Fruit fly (Drosophila melanogaster) whole organism, prepupa: ENCODE data around the gene mgl.

Experiments
- Blimp-1 ChIP-seq: fragments of 200-800 bp; sonication (Bioruptor generic); optimal IDR thresholded peaks from 3 replicates; lab custom pipeline; 2017; ENCODE audit warnings: missing biosample characterization, missing genetic modification characterization, mild to moderate bottlenecking, moderate library complexity, missing genetic modification reagents
- CG10631 ChIP-seq: fragments of 200-800 bp; sonication (Bioruptor generic); optimal IDR thresholded peaks from 2 replicates; lab custom pipeline; 2016; ENCODE audit warnings: missing biosample characterization, missing genetic modification characterization
- CG10669 ChIP-seq: fragments of 200-800 bp; sonication (Bioruptor generic); optimal IDR thresholded peaks from 3 replicates; lab custom pipeline; 2018; ENCODE audit warnings: missing biosample characterization, mild to moderate bottlenecking, missing genetic modification characterization, moderate library complexity
- CG11294 ChIP-seq: fragments of 200-800 bp; sonication (Bioruptor generic); IDR thresholded peaks from 2 replicates; pipeline ENCODE4 v1.3.6; 2022; ENCODE audit warnings: missing biosample characterization, missing genetic modification characterization
- CG11762 ChIP-seq: fragments of 200-800 bp; sonication (Bioruptor generic); optimal IDR thresholded peaks from 3 replicates; lab custom pipeline; 2016; ENCODE audit warnings: missing biosample characterization, missing genetic modification characterization; ENCODE audit not compliant: insufficient read depth
- CG11902 ChIP-seq: fragments of 200-800 bp; sonication (Bioruptor generic); optimal IDR thresholded peaks from 3 replicates; lab custom pipeline; 2016; ENCODE audit warnings: missing biosample characterization, missing genetic modification characterization
- CG1621 ChIP-seq: fragments of 200-800 bp; sonication (Bioruptor generic); optimal IDR thresholded peaks from 3 replicates; lab custom pipeline; 2018; ENCODE audit warnings: missing biosample characterization, mild to moderate bottlenecking, missing genetic modification characterization
- CG3032 ChIP-seq: fragments of 200-800 bp; optimal IDR thresholded peaks from 2 replicates; lab custom pipeline; 2019; ENCODE audit warnings: missing biosample characterization, mild to moderate bottlenecking, missing genetic modification characterization, moderate library complexity
- CG31627 ChIP-seq: fragments of 200-800 bp; sonication (Bioruptor generic); optimal IDR thresholded peaks from 3 replicates; lab custom pipeline; 2016; ENCODE audit warnings: missing biosample characterization, missing genetic modification characterization
- CG32006 ChIP-seq: fragments of 200-800 bp; sonication (Bioruptor generic); optimal IDR thresholded peaks from 3 replicates; lab custom pipeline; 2017; ENCODE audit warnings: missing biosample characterization, mild to moderate bottlenecking, missing genetic modification characterization
- CG34406 ChIP-seq: fragments of 200-800 bp; sonication (Bioruptor generic); optimal IDR thresholded peaks from 3 replicates; lab custom pipeline; 2016; ENCODE audit warnings: missing biosample characterization, missing genetic modification characterization
- CG3919 ChIP-seq: fragments of 200-800 bp; sonication (Bioruptor generic); optimal IDR thresholded peaks from 3 replicates; lab custom pipeline; 2016; ENCODE audit warnings: missing biosample characterization, missing genetic modification characterization
- CG4318 ChIP-seq: fragments of 200-800 bp; sonication (Bioruptor generic); optimal IDR thresholded peaks from 3 replicates; lab custom pipeline; 2017; ENCODE audit warnings: missing biosample characterization, mild to moderate bottlenecking, missing genetic modification characterization
- CG6163 ChIP-seq: fragments of 200-800 bp; sonication (Bioruptor generic); IDR thresholded peaks from 3 replicates; pipeline ENCODE4 v1.3.6; 2022; ENCODE audit warnings: missing biosample characterization, missing genetic modification characterization
- CG6276 ChIP-seq: fragments of 200-800 bp; sonication (Bioruptor generic); optimal IDR thresholded peaks from 2 replicates; lab custom pipeline; 2017; ENCODE audit warnings: missing biosample characterization, mild to moderate bottlenecking, missing genetic modification characterization
- CG6808 ChIP-seq: fragments of 200-800 bp; sonication (Bioruptor generic); optimal IDR thresholded peaks from 3 replicates; lab custom pipeline; 2017; ENCODE audit warnings: missing biosample characterization, missing genetic modification characterization, mild to moderate bottlenecking, moderate library complexity, missing genetic modification reagents
- CG8119 ChIP-seq: fragments of 200-800 bp; sonication (Bioruptor generic); IDR thresholded peaks from 3 replicates; pipeline ENCODE4 v1.3.6; 2022; ENCODE audit warnings: missing biosample characterization, missing genetic modification characterization
- CG8319 ChIP-seq: fragments of 200-800 bp; sonication (Bioruptor generic); optimal IDR thresholded peaks from 3 replicates; lab custom pipeline; 2016; ENCODE audit warnings: missing biosample characterization, missing genetic modification characterization
- CG8632 ChIP-seq: fragments of 200-800 bp; sonication (Bioruptor generic); optimal IDR thresholded peaks from 3 replicates; lab custom pipeline; 2016; ENCODE audit warnings: missing biosample characterization, missing genetic modification characterization
- CG9139 ChIP-seq: fragments of 200-800 bp; sonication (Bioruptor generic); optimal IDR thresholded peaks from 3 replicates; lab custom pipeline; 2017; ENCODE audit warnings: missing biosample characterization, mild to moderate bottlenecking, missing genetic modification characterization
- Eip75B ChIP-seq: fragments of 200-800 bp; sonication (Bioruptor generic); optimal IDR thresholded peaks from 3 replicates; lab custom pipeline; 2016; ENCODE audit warnings: missing biosample characterization, missing genetic modification characterization
- Eip93F ChIP-seq: fragments of 200-800 bp; sonication (Bioruptor generic); optimal IDR thresholded peaks from 2 replicates; lab custom pipeline; 2016; ENCODE audit warnings: missing biosample characterization, mild to moderate bottlenecking, missing genetic modification characterization
- Ets21C ChIP-seq: fragments of 200-800 bp; sonication (Bioruptor generic); optimal IDR thresholded peaks from 3 replicates; lab custom pipeline; 2016; ENCODE audit warnings: missing biosample characterization, missing genetic modification characterization
- Ets96B ChIP-seq: fragments of 200-800 bp; optimal IDR thresholded peaks from 2 replicates; lab custom pipeline; 2019; ENCODE audit warnings: missing biosample characterization, mild to moderate bottlenecking, missing genetic modification characterization, moderate library complexity
- Gug ChIP-seq: fragments of 200-800 bp; sonication (Bioruptor generic); IDR thresholded peaks from 2 replicates; pipeline ENCODE4 v1.3.6; 2022; ENCODE audit warnings: missing biosample characterization, missing genetic modification characterization
- Hr38 ChIP-seq: sonication (Bioruptor generic); optimal IDR thresholded peaks from 2 replicates; lab custom pipeline; 2016; ENCODE audit warnings: missing biosample characterization, missing genetic modification characterization
- Lpt ChIP-seq: fragments of 200-800 bp; sonication (Bioruptor generic); optimal IDR thresholded peaks from 3 replicates; lab custom pipeline; 2016; ENCODE audit warnings: missing biosample characterization, missing genetic modification characterization
- Met ChIP-seq: fragments of 200-800 bp; sonication (Bioruptor generic); optimal IDR thresholded peaks from 3 replicates; lab custom pipeline; 2016; ENCODE audit warnings: missing biosample characterization, missing genetic modification characterization
- OdsH ChIP-seq: fragments of 200-800 bp; sonication (Bioruptor generic); optimal IDR thresholded peaks from 3 replicates; lab custom pipeline; 2016; ENCODE audit warnings: missing biosample characterization, missing genetic modification characterization
- Smox ChIP-seq: fragments of 200-800 bp; sonication (Bioruptor generic); optimal IDR thresholded peaks from 3 replicates; lab custom pipeline; 2016; ENCODE audit warnings: missing biosample characterization, missing genetic modification characterization
- Sox102F ChIP-seq: fragments of 200-800 bp; sonication (Bioruptor generic); optimal IDR thresholded peaks from 2 replicates; lab custom pipeline; 2016; ENCODE audit warnings: missing biosample characterization, mild to moderate bottlenecking, missing genetic modification characterization
- Sox14 ChIP-seq: fragments of 200-800 bp; sonication (Bioruptor generic); optimal IDR thresholded peaks from 3 replicates; lab custom pipeline; 2016; ENCODE audit warnings: missing biosample characterization, missing genetic modification characterization
- Sox15 ChIP-seq: fragments of 200-800 bp; sonication (Bioruptor generic); optimal IDR thresholded peaks from 3 replicates; lab custom pipeline; 2016; ENCODE audit warnings: missing biosample characterization, missing genetic modification characterization
- achi ChIP-seq: fragments of 200-800 bp; sonication (Bioruptor generic); optimal IDR thresholded peaks from 3 replicates; lab custom pipeline; 2016; ENCODE audit warnings: missing biosample characterization, missing genetic modification characterization
- acj6 ChIP-seq: fragments of 200-800 bp; sonication (Bioruptor generic); optimal IDR thresholded peaks from 3 replicates; lab custom pipeline; 2016; ENCODE audit warnings: missing biosample characterization, missing genetic modification characterization
- cyc ChIP-seq: fragments of 200-800 bp; sonication (Bioruptor generic); optimal IDR thresholded peaks from 3 replicates; lab custom pipeline; 2016; ENCODE audit warnings: missing biosample characterization, missing genetic modification characterization
- dac ChIP-seq: fragments of 200-800 bp; sonication (Bioruptor generic); optimal IDR thresholded peaks from 2 replicates; lab custom pipeline; 2017; ENCODE audit warnings: missing biosample characterization, mild to moderate bottlenecking, missing genetic modification characterization
- dsx ChIP-seq: fragments of 200-800 bp; optimal IDR thresholded peaks from 3 replicates; lab custom pipeline; 2019; ENCODE audit warnings: missing biosample characterization, mild to moderate bottlenecking, missing genetic modification characterization, moderate library complexity; ENCODE audit not compliant: poor library complexity, severe bottlenecking
- eg ChIP-seq: fragments of 200-800 bp; sonication (Bioruptor generic); IDR thresholded peaks from 3 replicates; pipeline ENCODE4 v1.3.6; 2022; ENCODE audit warnings: missing biosample characterization, missing genetic modification characterization
- esn ChIP-seq: fragments of 200-800 bp; sonication (Bioruptor generic); optimal IDR thresholded peaks from 2 replicates; lab custom pipeline; 2016; ENCODE audit warnings: missing biosample characterization, mild to moderate bottlenecking, missing genetic modification characterization, moderate library complexity
- fd59A ChIP-seq: fragments of 200-800 bp; sonication (Bioruptor generic); optimal IDR thresholded peaks from 2 replicates; lab custom pipeline; 2017; ENCODE audit warnings: missing biosample characterization, mild to moderate bottlenecking, missing genetic modification characterization, missing genetic modification reagents
- fkh ChIP-seq: fragments of 200-800 bp; sonication (Bioruptor generic); optimal IDR thresholded peaks from 3 replicates; lab custom pipeline; 2017; ENCODE audit warnings: missing biosample characterization, mild to moderate bottlenecking, missing genetic modification characterization, moderate library complexity
- net ChIP-seq: fragments of 200-800 bp; sonication (Bioruptor generic); optimal IDR thresholded peaks from 3 replicates; lab custom pipeline; 2016; ENCODE audit warnings: missing biosample characterization, missing genetic modification characterization
- pdm3 ChIP-seq: fragments of 200-800 bp; sonication (Bioruptor generic); optimal IDR thresholded peaks from 3 replicates; lab custom pipeline; 2016; ENCODE audit warnings: missing biosample characterization, missing genetic modification characterization
- salr ChIP-seq, 2 experiments: fragments of 200-800 bp; sonication (Bioruptor generic); optimal IDR thresholded peaks; 3 replicates each; lab custom pipeline; 2016 to 2018; ENCODE audit warnings: missing biosample characterization in 2 of 2, missing genetic modification characterization in 2 of 2, mild to moderate bottlenecking in 1 of 2
- spab ChIP-seq: fragments of 200-800 bp; sonication (Bioruptor generic); optimal IDR thresholded peaks from 2 replicates; lab custom pipeline; 2017; ENCODE audit warnings: missing biosample characterization, mild to moderate bottlenecking, missing genetic modification characterization, missing genetic modification reagents
- topi ChIP-seq: fragments of 200-800 bp; sonication (Bioruptor generic); optimal IDR thresholded peaks from 3 replicates; lab custom pipeline; 2016; ENCODE audit warnings: missing biosample characterization, missing genetic modification characterization

The mgl gene

dm6 chrX:9345522-9345921 is 154.4 kb downstream of the mgl start:
- TF ChIP-seq CG34406 (GFP tag; lab: Kevin White, UChicago): no peak
- no peak for TF ChIP-seq CG8119 (GFP tag; lab: Robert Waterston, UW)
- no peak for TF ChIP-seq Eip93F (GFP tag; lab: Kevin White, UChicago)
- TF ChIP-seq Ets21C (GFP tag; lab: Kevin White, UChicago): no peak
- TF ChIP-seq dac (GFP tag; lab: Kevin White, UChicago): no peak
- no peak for TF ChIP-seq CG3032
- TF ChIP-seq Gug (GFP tag; lab: Robert Waterston, UW): no peak
- TF ChIP-seq Ets96B (tag; lab: Kevin White, UChicago): no peak
- TF ChIP-seq CG9139: no peak
- TF ChIP-seq Sox102F (GFP tag; lab: Kevin White, UChicago): no peak
- TF ChIP-seq CG11762: no peak
- TF ChIP-seq topi (GFP tag; lab: Kevin White, UChicago): no peak
- TF ChIP-seq Sox14 (GFP tag; lab: Kevin White, UChicago): no peak
- TF ChIP-seq Met (GFP tag; lab: Kevin White, UChicago): no peak
- TF ChIP-seq CG1621 (tag; lab: Kevin White, UChicago): no peak
- TF ChIP-seq CG10669 (GFP tag; lab: Kevin White, UChicago): no peak
- TF ChIP-seq acj6: no peak
- TF ChIP-seq OdsH (GFP tag; lab: Kevin White, UChicago): no peak

dm6 chrX:9344482-9345106 is 155.3 kb downstream of the mgl start:
- TF ChIP-seq CG10631 (GFP tag; lab: Kevin White, UChicago) (peak; percentile 58), Hr38 (GFP tag; lab: Kevin White, UChicago) (no peak), CG6276 (GFP tag; lab: Kevin White, UChicago) (peak; percentile 55), CG8319 (GFP tag; lab: Kevin White, UChicago) (peak; percentile 61), CG6163 (GFP tag; lab: Robert Waterston, UW) (no peak; the same call in 2 of the 3 replicates), Eip75B (GFP tag; lab: Kevin White, UChicago) (peak; percentile 63), CG3032 (peak; percentile 27), CG31627 (GFP tag; lab: Kevin White, UChicago) (peak; percentile 75), CG8632 (GFP tag; lab: Kevin White, UChicago) (peak; percentile 63), fkh (GFP tag; lab: Kevin White, UChicago) (peak; percentile 22), spab (peak; percentile 44), Ets21C (GFP tag; lab: Kevin White, UChicago) (peak; percentile 54), Eip93F (GFP tag; lab: Kevin White, UChicago) (no peak), esn (GFP tag; lab: Kevin White, UChicago) (peak; percentile 71), Sox15 (GFP tag; lab: Kevin White, UChicago) (peak; percentile 72), acj6 (peak; percentile 67), dac (GFP tag; lab: Kevin White, UChicago) (no peak), CG3919 (peak; percentile 69), cyc (GFP tag; lab: Kevin White, UChicago) (peak; percentile 76), CG11294 (GFP tag; lab: Robert Waterston, UW) (no peak; the same call in 1 of the 2 replicates), Met (GFP tag; lab: Kevin White, UChicago) (peak; percentile 75), salr (GFP tag; optimal IDR thresholded peaks at IDR 0.05; lab: Kevin White, UChicago) (peak in 1 of 2 experiments; percentile 80), Sox14 (GFP tag; lab: Kevin White, UChicago) (peak; percentile 59), Blimp-1 (GFP tag; lab: Kevin White, UChicago) (peak; percentile 45), Sox102F (GFP tag; lab: Kevin White, UChicago) (peak; percentile 57), net (GFP tag; lab: Kevin White, UChicago) (peak; percentile 77), Lpt (GFP tag; lab: Kevin White, UChicago) (peak; percentile 62), CG32006 (GFP tag; lab: Kevin White, UChicago) (peak; percentile 75), CG6808 (GFP tag; lab: Kevin White, UChicago) (peak; percentile 60), Smox (GFP tag; lab: Kevin White, UChicago) (peak; percentile 62), topi (GFP tag; lab: Kevin White, UChicago) (peak; percentile 82), CG4318 (GFP tag; lab: Kevin White, UChicago) (peak; percentile 41), CG11762 (peak; percentile 67), achi (GFP tag; lab: Kevin White, UChicago) (peak; percentile 68), pdm3 (peak; percentile 71), eg (GFP tag; lab: Robert Waterston, UW) (no peak), dsx (GFP tag; lab: Kevin White, UChicago) (peak; percentile 51), CG10669 (GFP tag; lab: Kevin White, UChicago) (peak; percentile 75), fd59A (GFP tag; lab: Kevin White, UChicago) (peak; percentile 61), CG11902 (peak; percentile 68)
